Fruit fly (Drosophila melanogaster) whole organism, embryonic: Measurements from ENCODE around the gene Crg-1.

Source experiments
- B-H1 ChIP-seq: fragments of 200-800 bp; sonication (Bioruptor generic); IDR thresholded peaks from 3 replicates; pipeline ENCODE4 v1.3.6; 2022; ENCODE audit warnings: missing biosample characterization, missing genetic modification characterization
- CG10366 ChIP-seq: fragments of 200-800 bp; sonication (Bioruptor generic); IDR thresholded peaks from 2 replicates; pipeline ENCODE4 v1.3.6; 2022; ENCODE audit warnings: missing biosample characterization, missing genetic modification characterization
- CG13424 ChIP-seq: fragments of 200-800 bp; sonication (Bioruptor generic); optimal IDR thresholded peaks from 2 replicates; lab custom pipeline; 2019; ENCODE audit warnings: missing biosample characterization, mild to moderate bottlenecking, missing genetic modification characterization, moderate library complexity
- CG15479 ChIP-seq: fragments of 200-800 bp; sonication (Bioruptor generic); optimal IDR thresholded peaks from 3 replicates; lab custom pipeline; 2019; ENCODE audit warnings: missing biosample characterization, mild to moderate bottlenecking, missing genetic modification characterization, moderate library complexity
- CG15514 ChIP-seq: fragments of 200-800 bp; sonication (Bioruptor generic); optimal IDR thresholded peaks from 3 replicates; lab custom pipeline; 2017; ENCODE audit warnings: missing biosample characterization, missing genetic modification characterization, mild to moderate bottlenecking, moderate library complexity, missing genetic modification reagents
- CG16779 ChIP-seq: fragments of 200-800 bp; sonication (Bioruptor generic); IDR thresholded peaks from 2 replicates; pipeline ENCODE4 v1.3.6; 2022; ENCODE audit warnings: missing biosample characterization, missing genetic modification characterization
- CG17802 ChIP-seq: fragments of 200-800 bp; sonication (Bioruptor generic); optimal IDR thresholded peaks from 2 replicates; lab custom pipeline; 2018; ENCODE audit warnings: missing biosample characterization, mild to moderate bottlenecking, missing genetic modification characterization, moderate library complexity
- CG18619 ChIP-seq: fragments of 200-800 bp; sonication (Bioruptor generic); optimal IDR thresholded peaks from 3 replicates; lab custom pipeline; 2017; ENCODE audit warnings: missing biosample characterization, mild to moderate bottlenecking, missing genetic modification characterization
- CG18764 ChIP-seq: fragments of 200-800 bp; sonication (Bioruptor generic); optimal IDR thresholded peaks from 3 replicates; lab custom pipeline; 2016; ENCODE audit warnings: missing biosample characterization, missing genetic modification characterization
- CG2712 ChIP-seq: fragments of 200-800 bp; optimal IDR thresholded peaks from 3 replicates; lab custom pipeline; 2019; ENCODE audit warnings: missing biosample characterization, mild to moderate bottlenecking, missing genetic modification characterization, moderate library complexity
- CG31441 ChIP-seq: fragments of 200-800 bp; sonication (Bioruptor generic); IDR thresholded peaks from 2 replicates; pipeline ENCODE4 v1.3.6; 2022; ENCODE audit warnings: missing biosample characterization, missing genetic modification characterization
- CG34422 ChIP-seq: fragments of 200-800 bp; sonication (Bioruptor generic); IDR thresholded peaks from 3 replicates; pipeline ENCODE4 v1.3.6; 2022; ENCODE audit warnings: missing biosample characterization, missing genetic modification characterization
- CG7839 ChIP-seq: fragments of 200-800 bp; sonication (Bioruptor generic); optimal IDR thresholded peaks from 3 replicates; lab custom pipeline; 2018; ENCODE audit warnings: missing biosample characterization, mild to moderate bottlenecking, missing genetic modification characterization, moderate library complexity
- CG8765 ChIP-seq: fragments of 200-800 bp; sonication (Bioruptor generic); IDR thresholded peaks from 2 replicates; pipeline ENCODE4 v1.3.6; 2022; ENCODE audit warnings: missing biosample characterization, missing genetic modification characterization
- CG8924 ChIP-seq: fragments of 200-800 bp; optimal IDR thresholded peaks from 3 replicates; lab custom pipeline; 2019; ENCODE audit warnings: missing biosample characterization, mild to moderate bottlenecking, missing genetic modification characterization, moderate library complexity
- D ChIP-seq, 2 experiments: fragments of 200-800 bp in 1 of 2; fragments of >200 bp in 1 of 2; sonication (Bioruptor generic) in 1 of 2; optimal IDR thresholded peaks; 2 replicates in 1 of 2; 3 replicates in 1 of 2; lab custom pipeline; 2017; ENCODE audit warnings: mild to moderate bottlenecking in 1 of 2, missing biosample characterization in 1 of 2, missing genetic modification characterization in 1 of 2, missing genetic modification reagents in 1 of 2
- Dfd ChIP-seq, 2 experiments: fragments of >200 bp; optimal IDR thresholded peaks; 2 replicates each; lab custom pipeline; 2017; ENCODE audit warnings: missing biosample characterization in 2 of 2, missing genetic modification characterization in 2 of 2
- Fer3 ChIP-seq: fragments of 200-800 bp; sonication (Bioruptor generic); optimal IDR thresholded peaks from 2 replicates; lab custom pipeline; 2018; ENCODE audit warnings: missing biosample characterization, mild to moderate bottlenecking, missing genetic modification characterization, moderate library complexity
- Gsc ChIP-seq: fragments of 200-800 bp; sonication (Bioruptor generic); IDR thresholded peaks from 2 replicates; pipeline ENCODE4 v1.3.6; 2022; ENCODE audit warnings: missing biosample characterization, missing genetic modification characterization
- Gug ChIP-seq: fragments of 200-800 bp; sonication (Bioruptor generic); IDR thresholded peaks from 4 replicates; pipeline ENCODE4 v1.3.6; 2022; ENCODE audit warnings: missing biosample characterization, missing genetic modification characterization
- HHEX ChIP-seq: fragments of 200-800 bp; sonication (Bioruptor generic); optimal IDR thresholded peaks from 3 replicates; lab custom pipeline; 2017; ENCODE audit warnings: missing biosample characterization, mild to moderate bottlenecking, missing genetic modification characterization, missing genetic modification reagents
- HmgD ChIP-seq: fragments of 200-800 bp; sonication (Bioruptor generic); optimal IDR thresholded peaks from 3 replicates; lab custom pipeline; 2016; ENCODE audit warnings: missing biosample characterization, missing genetic modification characterization
- Hr51 ChIP-seq, 2 experiments: fragments of 200-800 bp; sonication (Bioruptor generic); optimal IDR thresholded peaks; 2 replicates in 1 of 2; 3 replicates in 1 of 2; lab custom pipeline; 2016 to 2018; ENCODE audit warnings: missing biosample characterization in 2 of 2, missing genetic modification characterization in 2 of 2, mild to moderate bottlenecking in 1 of 2, moderate library complexity in 1 of 2
- Med ChIP-seq: fragments of 200-800 bp; sonication (Bioruptor generic); peaks from one replicate; lab custom pipeline; 2016; ENCODE audit warnings: missing biosample characterization, missing genetic modification characterization, mild to moderate bottlenecking, inconsistent platforms, moderate library complexity
- NC2β ChIP-seq: fragments of 200-800 bp; sonication (Bioruptor generic); optimal IDR thresholded peaks from 2 replicates; lab custom pipeline; 2016; ENCODE audit warnings: missing biosample characterization, missing genetic modification characterization
- NFAT ChIP-seq: fragments of 200-800 bp; sonication (Bioruptor generic); IDR thresholded peaks from 2 replicates; pipeline ENCODE4 v1.3.6; 2022; ENCODE audit warnings: missing biosample characterization, missing genetic modification characterization
- Oli ChIP-seq: fragments of 200-800 bp; sonication (Bioruptor generic); optimal IDR thresholded peaks from 2 replicates; lab custom pipeline; 2018; ENCODE audit warnings: missing biosample characterization, mild to moderate bottlenecking, missing genetic modification characterization, moderate library complexity
- PHDP ChIP-seq: fragments of 200-800 bp; sonication (Bioruptor generic); optimal IDR thresholded peaks from 3 replicates; lab custom pipeline; 2018; ENCODE audit warnings: missing biosample characterization, mild to moderate bottlenecking, missing genetic modification characterization, moderate library complexity
- Six4 ChIP-seq: fragments of 200-800 bp; sonication (Bioruptor generic); optimal IDR thresholded peaks from 2 replicates; lab custom pipeline; 2016; ENCODE audit warnings: missing biosample characterization, missing genetic modification characterization
- Sry-δ ChIP-seq: fragments of 200-800 bp; sonication (Bioruptor generic); optimal IDR thresholded peaks from 2 replicates; lab custom pipeline; 2016; ENCODE audit warnings: missing biosample characterization, missing genetic modification characterization
- al ChIP-seq: fragments of 200-800 bp; sonication (Bioruptor generic); IDR thresholded peaks from 2 replicates; pipeline ENCODE4 v1.3.6; 2022; ENCODE audit warnings: missing biosample characterization, missing genetic modification characterization
- ato ChIP-seq: fragments of 200-800 bp; sonication (Bioruptor generic); IDR thresholded peaks from 2 replicates; pipeline ENCODE4 v1.3.6; 2022; ENCODE audit warnings: missing biosample characterization, missing genetic modification characterization; ENCODE audit not compliant: partially characterized antibody
- danr ChIP-seq: fragments of 200-800 bp; sonication (Bioruptor generic); IDR thresholded peaks from 2 replicates; pipeline ENCODE4 v1.3.6; 2022; ENCODE audit warnings: missing biosample characterization, missing genetic modification characterization
- dmrt99B ChIP-seq: fragments of 200-800 bp; sonication (Bioruptor generic); optimal IDR thresholded peaks from 2 replicates; lab custom pipeline; 2018; ENCODE audit warnings: missing biosample characterization, mild to moderate bottlenecking, missing genetic modification characterization, moderate library complexity
- ems ChIP-seq: fragments of 200-800 bp; sonication (Bioruptor generic); optimal IDR thresholded peaks from 3 replicates; lab custom pipeline; 2016; ENCODE audit warnings: missing biosample characterization, missing genetic modification characterization
- eyg ChIP-seq: fragments of 200-800 bp; sonication (Bioruptor generic); optimal IDR thresholded peaks from 3 replicates; lab custom pipeline; 2016; ENCODE audit warnings: missing biosample characterization, missing genetic modification characterization
- fru ChIP-seq: fragments of >200 bp; optimal IDR thresholded peaks from 2 replicates; lab custom pipeline; 2017
- fu2 ChIP-seq: fragments of 200-800 bp; sonication (Bioruptor generic); optimal IDR thresholded peaks from 2 replicates; lab custom pipeline; 2016; ENCODE audit warnings: missing biosample characterization, missing genetic modification characterization
- gce ChIP-seq: fragments of 200-800 bp; sonication (Bioruptor generic); IDR thresholded peaks from 3 replicates; pipeline ENCODE4 v1.3.6; 2022; ENCODE audit warnings: missing biosample characterization, missing genetic modification characterization
- her ChIP-seq: fragments of 200-800 bp; sonication (Bioruptor generic); optimal IDR thresholded peaks from 2 replicates; lab custom pipeline; 2016; ENCODE audit warnings: missing biosample characterization, missing genetic modification characterization
- lola ChIP-seq, 3 experiments: fragments of >200 bp in 2 of 3; fragments of 200-800 bp in 1 of 3; sonication (Bioruptor generic) in 1 of 3; optimal IDR thresholded peaks; 2 replicates each; lab custom pipeline; 2017 to 2019; ENCODE audit warnings: missing biosample characterization in 3 of 3, missing genetic modification characterization in 3 of 3, mild to moderate bottlenecking in 1 of 3, moderate library complexity in 1 of 3
- pb ChIP-seq: fragments of 200-800 bp; sonication (Bioruptor generic); optimal IDR thresholded peaks from 3 replicates; lab custom pipeline; 2016; ENCODE audit warnings: missing biosample characterization, missing genetic modification characterization
- phol ChIP-seq: fragments of 200-800 bp; sonication (Bioruptor generic); optimal IDR thresholded peaks from 3 replicates; lab custom pipeline; 2018; ENCODE audit warnings: missing biosample characterization, mild to moderate bottlenecking, missing genetic modification characterization, moderate library complexity
- scrt ChIP-seq: fragments of 200-800 bp; sonication (Bioruptor generic); optimal IDR thresholded peaks from 2 replicates; lab custom pipeline; 2018; ENCODE audit warnings: missing biosample characterization, mild to moderate bottlenecking, missing genetic modification characterization, moderate library complexity
- ssp ChIP-seq: fragments of 200-800 bp; sonication (Bioruptor generic); IDR thresholded peaks from 2 replicates; pipeline ENCODE4 v1.3.6; 2022; ENCODE audit warnings: missing biosample characterization, missing genetic modification characterization
- tgo ChIP-seq: fragments of 200-800 bp; sonication (Bioruptor generic); IDR thresholded peaks from 3 replicates; pipeline ENCODE4 v1.3.6; 2022; ENCODE audit warnings: missing biosample characterization, missing genetic modification characterization
- tll ChIP-seq, 2 experiments: fragments of 200-800 bp in 1 of 2; fragments of >200 bp in 1 of 2; sonication (Bioruptor generic) in 1 of 2; optimal IDR thresholded peaks; 2 replicates each; lab custom pipeline; 2017 to 2019; ENCODE audit warnings: missing biosample characterization in 2 of 2, missing genetic modification characterization in 2 of 2, mild to moderate bottlenecking in 1 of 2, moderate library complexity in 1 of 2

Gene Crg-1

dm6 chrX:3750232-3751075, 42.6 kb upstream of the Crg-1 start (continued):
- peak; percentile 86 for TF ChIP-seq her
- no peak for TF ChIP-seq tll (GFP tag; optimal IDR thresholded peaks at IDR 0.05; lab: Kevin White, UChicago)
- peak; percentile 87 for TF ChIP-seq CG34422
- TF ChIP-seq lola (GFP tag; optimal IDR thresholded peaks at IDR 0.05; lab: Kevin White, UChicago) = peak in 2 of 3 experiments; percentile 12 to 74
- TF ChIP-seq CG17802 (tag; lab: Kevin White, UChicago) = peak; percentile 57
- TF ChIP-seq CG31441 (GFP tag; lab: Robert Waterston, UW) = peak; percentile 88
- TF ChIP-seq CG16779 (GFP tag; lab: Robert Waterston, UW) = peak; percentile 56; the same call in 1 of the 2 replicates
- TF ChIP-seq ems = peak; percentile 83
- TF ChIP-seq ato (GFP tag; lab: Robert Waterston, UW) = no peak
- TF ChIP-seq Hr51 (GFP tag; optimal IDR thresholded peaks at IDR 0.05; lab: Kevin White, UChicago) = peak; percentile 71 to 90
- peak; percentile 87 for TF ChIP-seq Fer3 (tag; lab: Kevin White, UChicago)
- TF ChIP-seq fru (lab: Kevin White, UChicago) = no peak
- peak; percentile 89 for TF ChIP-seq CG7839 (tag; lab: Kevin White, UChicago)
- TF ChIP-seq NFAT = peak; percentile 49; the same call in 1 of the 2 replicates
- TF ChIP-seq Six4 = peak; percentile 71
- TF ChIP-seq NC2β (GFP tag; lab: Kevin White, UChicago) = peak; percentile 40
- peak; percentile 48; the same call in 1 of the 3 replicates for TF ChIP-seq gce
- TF ChIP-seq CG18764 = peak; percentile 55
- TF ChIP-seq pb (GFP tag; lab: Kevin White, UChicago) = peak; percentile 65
- TF ChIP-seq CG8924 (tag; lab: Kevin White, UChicago) = peak; percentile 90
- TF ChIP-seq eyg = peak; percentile 57
- peak; percentile 57; the same call in 1 of the 2 replicates for TF ChIP-seq CG8765
- no peak for TF ChIP-seq CG15479 (GFP tag; lab: Kevin White, UChicago)
- TF ChIP-seq Dfd (GFP tag; optimal IDR thresholded peaks at IDR 0.05; lab: Kevin White, UChicago) = no peak
- TF ChIP-seq Med = peak; percentile 98
- TF ChIP-seq scrt = peak; percentile 77
- TF ChIP-seq, all 482 proteins: peak for 403

DNA sequence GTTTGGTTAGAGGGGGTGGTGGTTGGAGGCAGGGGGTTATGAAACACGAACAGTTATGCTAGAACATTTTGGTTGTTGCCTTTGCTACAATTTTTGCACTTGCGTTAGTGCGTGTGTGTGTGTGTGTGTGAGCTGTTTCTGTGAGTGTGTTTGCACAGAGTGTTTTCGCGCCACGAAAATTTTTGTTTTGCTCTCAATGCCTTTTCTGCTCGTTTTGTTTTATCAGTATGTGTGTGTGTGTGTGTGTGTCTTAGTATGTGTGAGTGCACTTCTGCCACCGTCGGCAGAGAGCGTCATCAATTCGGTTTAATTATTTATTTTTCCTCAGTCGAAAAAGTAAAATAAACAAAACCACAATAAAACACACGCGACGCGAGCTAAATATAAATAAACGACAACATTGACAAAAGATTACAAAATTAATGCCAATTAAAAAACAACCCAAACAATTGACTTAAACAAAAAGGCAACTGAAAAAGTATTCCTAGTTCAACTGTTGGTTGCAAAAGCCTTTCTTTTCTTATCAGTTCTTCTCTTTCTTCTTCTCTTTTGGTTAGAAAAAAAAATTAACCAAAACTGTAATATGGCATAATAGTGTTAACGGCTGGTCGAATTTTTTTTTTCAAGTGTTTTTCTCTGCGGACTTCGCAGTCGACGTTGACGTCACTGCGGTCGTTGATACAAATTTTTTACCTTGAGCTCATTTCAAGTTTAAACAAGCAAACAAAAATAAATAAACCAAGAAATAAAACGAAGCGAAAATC, 31.5 kb upstream of the Crg-1 start:
- no peak for TF ChIP-seq HmgD (GFP tag; lab: Kevin White, UChicago)
- TF ChIP-seq tgo = peak; percentile 33; the same call in 2 of the 3 replicates
- peak; percentile 6 for TF ChIP-seq HHEX
- TF ChIP-seq Gsc (GFP tag; lab: Robert Waterston, UW) = no peak
- TF ChIP-seq ssp (GFP tag; lab: Robert Waterston, UW) = no peak
- peak; percentile 3 for TF ChIP-seq CG15514 (GFP tag; lab: Kevin White, UChicago)
- peak; percentile 2 for TF ChIP-seq Sry-δ (GFP tag; lab: Kevin White, UChicago)
- 0 out of 2 replicates have a peak, but pooled peaks have one; percentile 25 for TF ChIP-seq al (GFP tag; lab: Robert Waterston, UW)
- no peak for TF ChIP-seq D (optimal IDR thresholded peaks at IDR 0.05; lab: Kevin White, UChicago)
- TF ChIP-seq D (GFP tag; optimal IDR thresholded peaks at IDR 0.05; lab: Kevin White, UChicago) = no peak
- peak; percentile 23 for TF ChIP-seq CG18619 (GFP tag; lab: Kevin White, UChicago)
- 0 out of 2 replicates have a peak, but pooled peaks have one; percentile 23 for TF ChIP-seq danr
- TF ChIP-seq dmrt99B = peak; percentile 36
- TF ChIP-seq PHDP = peak; percentile 18
- no peak for TF ChIP-seq fu2
- peak; percentile 34 for TF ChIP-seq CG13424 (tag; lab: Kevin White, UChicago)
- TF ChIP-seq CG2712 = peak; percentile 43
- no peak for TF ChIP-seq B-H1
- TF ChIP-seq Oli (tag; lab: Kevin White, UChicago) = peak; percentile 39
- peak; percentile 13; the same call in 1 of the 2 replicates for TF ChIP-seq CG10366 (GFP tag; lab: Robert Waterston, UW)
- 0 out of 4 replicates have a peak, but pooled peaks have one; percentile 4 for TF ChIP-seq Gug (GFP tag; lab: Robert Waterston, UW)
- TF ChIP-seq phol (tag; lab: Kevin White, UChicago) = peak; percentile 11
